Worm (Caenorhabditis elegans) whole organism, young adult: ENCODE data around the gene bath-45.

Experiments used
- F37B4.10 ChIP-seq: fragments of 200-800 bp; sonication (Bioruptor generic); IDR thresholded peaks from 2 replicates; pipeline ENCODE4 v1.3.6; 2022; ENCODE audit warnings: missing genetic modification characterization, missing compliant biosample characterization
- ekl-4 ChIP-seq: fragments of 200-800 bp; sonication (Bioruptor generic); IDR thresholded peaks from 2 replicates; pipeline ENCODE4 v1.3.6; 2022; ENCODE audit warnings: missing genetic modification reagents, missing genetic modification characterization, missing compliant biosample characterization
- fkh-3 ChIP-seq: sonication (generic microtip); optimal IDR thresholded peaks from 2 replicates; lab custom pipeline; 2016; ENCODE audit warnings: mild to moderate bottlenecking, missing genetic modification characterization, missing compliant biosample characterization
- hlh-26 ChIP-seq: fragments of 200-800 bp; sonication (Bioruptor generic); conservative IDR thresholded peaks from 2 replicates; pipeline ENCODE4 v1.3.6; 2022; ENCODE audit warnings: missing genetic modification reagents, missing genetic modification characterization, missing compliant biosample characterization
- let-607 ChIP-seq, 2 experiments: fragments of 200-800 bp in 1 of 2; sonication (Bioruptor generic) in 1 of 2; sonication (generic microtip) in 1 of 2; optimal IDR thresholded peaks; 2 replicates each; lab custom pipeline; 2016 to 2018; ENCODE audit warnings: mild to moderate bottlenecking in 2 of 2, missing compliant biosample characterization in 2 of 2, missing genetic modification characterization in 2 of 2, moderate library complexity in 2 of 2, missing genotype in 1 of 2
- lin-35 ChIP-seq, 3 experiments: fragments of 150-350 bp in 2 of 3; sonication (generic microtip) in 1 of 3; optimal IDR thresholded peaks; 2 replicates each; lab custom pipeline; 2014 to 2018; ENCODE audit warnings: missing biosample characterization in 3 of 3, missing genetic modification characterization in 3 of 3, missing genetic modification reagents in 3 of 3
- lir-1 ChIP-seq: fragments of 200-800 bp; sonication (Bioruptor generic); conservative IDR thresholded peaks from 2 replicates; pipeline ENCODE4 v1.3.6; 2022; ENCODE audit warnings: missing genetic modification reagents, missing genetic modification characterization, missing compliant biosample characterization
- madf-3 ChIP-seq: fragments of 200-800 bp; sonication (Bioruptor generic); IDR thresholded peaks from 2 replicates; pipeline ENCODE4 v1.3.6; 2022; ENCODE audit warnings: missing genetic modification reagents, missing genetic modification characterization, missing compliant biosample characterization
- pha-4 ChIP-seq: fragments of 150-350 bp; sonication (generic microtip); optimal IDR thresholded peaks from 2 replicates; lab custom pipeline; 2014; ENCODE audit warnings: missing biosample characterization, missing genetic modification reagents, missing genetic modification characterization
- snpc-1.3 ChIP-seq: sonication (generic microtip); optimal IDR thresholded peaks from 2 replicates; lab custom pipeline; 2017; ENCODE audit warnings: missing genetic modification characterization, mild to moderate bottlenecking, missing compliant biosample characterization, antibody characterized with exemption, moderate library complexity, missing genotype, missing genetic modification reagents; ENCODE audit not compliant: insufficient read depth
- unc-130 ChIP-seq: sonication (generic microtip); optimal IDR thresholded peaks from 2 replicates; lab custom pipeline; 2016; ENCODE audit warnings: missing genetic modification reagents, missing genetic modification characterization, missing compliant biosample characterization
- ztf-25 ChIP-seq: fragments of 200-800 bp; sonication (Bioruptor generic); IDR thresholded peaks from 2 replicates; pipeline ENCODE4 v1.3.6; 2022; ENCODE audit warnings: missing genetic modification reagents, missing genetic modification characterization, missing compliant biosample characterization

DNA sequence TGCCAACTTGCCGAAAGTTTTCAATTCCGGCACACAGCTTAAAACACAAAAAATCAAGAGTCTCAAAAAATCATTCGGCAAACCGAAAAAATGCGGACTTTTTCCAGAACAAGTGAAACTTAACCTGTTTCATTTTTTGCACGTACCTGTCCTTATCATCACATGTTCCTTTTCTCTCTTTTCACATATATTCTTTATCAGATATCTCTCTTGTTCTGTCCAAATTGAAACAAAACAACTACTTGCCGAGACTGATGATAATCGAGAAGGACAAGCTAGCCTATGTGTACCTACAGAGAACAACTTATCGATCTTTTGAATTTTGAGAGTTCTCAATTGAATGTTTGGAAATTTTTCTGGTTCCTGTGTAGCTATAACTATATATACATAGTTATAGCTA, 27.1 kb downstream of the bath-45 start:
- no peak for TF ChIP-seq fkh-3 (tag; lab: Kevin White, UChicago)
- no peak for TF ChIP-seq lin-35 (GFP tag; optimal IDR thresholded peaks at IDR 0.05; lab: Kevin White, UChicago)
- TF ChIP-seq ztf-25 (GFP tag; lab: Robert Waterston, UW), result no peak
- no peak for TF ChIP-seq pha-4 (tag; lab: Kevin White, UChicago)
- TF ChIP-seq snpc-1.3 (tag; lab: Kevin White, UChicago), result no peak
- TF ChIP-seq F37B4.10 (GFP tag; lab: Robert Waterston, UW), result no peak
- no peak for TF ChIP-seq let-607 (tag; optimal IDR thresholded peaks at IDR 0.05; lab: Kevin White, UChicago)
- no peak for TF ChIP-seq ekl-4 (GFP tag; lab: Robert Waterston, UW)
- no peak for TF ChIP-seq hlh-26 (GFP tag; lab: Robert Waterston, UW)
- TF ChIP-seq unc-130, result no peak
- no peak for TF ChIP-seq madf-3 (GFP tag; lab: Robert Waterston, UW)
- TF ChIP-seq lir-1 (GFP tag; lab: Robert Waterston, UW), result no peak
